Worm (Caenorhabditis elegans) whole organism, L4 larva: Measurements from ENCODE around the gene col-158.

Experiments used
- D1046.2 ChIP-seq: fragments of 200-800 bp; sonication (Bioruptor generic); IDR thresholded peaks from 2 replicates; pipeline ENCODE4 v1.3.6; 2022; ENCODE audit warnings: missing genetic modification characterization, missing compliant biosample characterization
- F44E2.7 ChIP-seq: fragments of 200-800 bp; sonication (Bioruptor generic); IDR thresholded peaks from 2 replicates; pipeline ENCODE4 v2.1.2; 2022; ENCODE audit warnings: missing genetic modification characterization, missing compliant biosample characterization
- R02D3.7 ChIP-seq: fragments of 150-350 bp; sonication (generic microtip); optimal IDR thresholded peaks from 3 replicates; lab custom pipeline; 2014; ENCODE audit warnings: missing biosample characterization, missing genetic modification characterization
- T20F7.1 ChIP-seq: fragments of 200-800 bp; sonication (Bioruptor generic); optimal IDR thresholded peaks from 2 replicates; lab custom pipeline; 2018; ENCODE audit warnings: mild to moderate bottlenecking, missing genetic modification characterization, missing compliant biosample characterization
- Y5F2A.4 ChIP-seq: fragments of 200-800 bp; sonication (Bioruptor generic); optimal IDR thresholded peaks from 2 replicates; lab custom pipeline; 2018; ENCODE audit warnings: mild to moderate bottlenecking, missing genetic modification characterization, missing compliant biosample characterization
- Y75B8A.6 ChIP-seq: fragments of 200-800 bp; sonication (Bioruptor generic); IDR thresholded peaks from 2 replicates; pipeline ENCODE4 v1.3.6; 2022; ENCODE audit warnings: missing genetic modification reagents, missing genetic modification characterization, missing compliant biosample characterization
- aly-2 ChIP-seq: sonication (generic microtip); optimal IDR thresholded peaks from 2 replicates; lab custom pipeline; 2018; ENCODE audit warnings: missing biosample characterization, missing genetic modification characterization
- ama-1 ChIP-seq: fragments of 150-350 bp; optimal IDR thresholded peaks from 2 replicates; lab custom pipeline; 2014; ENCODE audit warnings: inconsistent platforms, mixed read lengths
- arid-1 ChIP-seq: fragments of 200-800 bp; sonication (Bioruptor generic); conservative IDR thresholded peaks from 2 replicates; pipeline ENCODE4 v1.3.6; 2022; ENCODE audit warnings: missing genetic modification reagents, missing genetic modification characterization, missing compliant biosample characterization
- ceh-28 ChIP-seq: fragments of 150-350 bp; optimal IDR thresholded peaks from 2 replicates; lab custom pipeline; 2014; ENCODE audit warnings: missing biosample characterization, missing genetic modification reagents, missing genetic modification characterization
- ceh-32 ChIP-seq: sonication (generic microtip); optimal IDR thresholded peaks from 2 replicates; lab custom pipeline; 2016; ENCODE audit warnings: mild to moderate bottlenecking, missing genetic modification characterization, missing compliant biosample characterization; ENCODE audit not compliant: poor library complexity
- ceh-44 ChIP-seq: fragments of 200-800 bp; sonication (Bioruptor generic); IDR thresholded peaks from 2 replicates; pipeline ENCODE4 v1.3.6; 2022; ENCODE audit warnings: missing genetic modification reagents, missing genetic modification characterization, missing compliant biosample characterization
- ceh-62 ChIP-seq: sonication (generic microtip); optimal IDR thresholded peaks from 2 replicates; lab custom pipeline; 2017; ENCODE audit warnings: missing biosample characterization, missing genetic modification characterization
- ceh-82 ChIP-seq: sonication (generic microtip); optimal IDR thresholded peaks from 2 replicates; lab custom pipeline; 2017; ENCODE audit warnings: missing biosample characterization, missing genetic modification characterization
- ces-1 ChIP-seq: fragments of 150-350 bp; sonication (generic microtip); optimal IDR thresholded peaks from 4 replicates; lab custom pipeline; 2014; ENCODE audit warnings: missing biosample characterization, missing genetic modification reagents, missing genetic modification characterization
- cey-2 ChIP-seq: sonication (generic microtip); optimal IDR thresholded peaks from 3 replicates; lab custom pipeline; 2017; ENCODE audit warnings: missing genetic modification characterization, mild to moderate bottlenecking, missing compliant biosample characterization, antibody characterized with exemption, borderline replicate concordance; ENCODE audit not compliant: insufficient read depth
- ctbp-1 ChIP-seq: fragments of 200-800 bp; sonication (Bioruptor generic); IDR thresholded peaks from 2 replicates; pipeline ENCODE4 v1.3.6; 2022; ENCODE audit warnings: missing genetic modification reagents, missing genetic modification characterization, missing compliant biosample characterization
- daf-16 ChIP-seq, 3 experiments: sonication (generic microtip); optimal IDR thresholded peaks; 2 replicates each; lab custom pipeline; 2016 to 2017; ENCODE audit warnings: missing genetic modification characterization in 3 of 3, missing genetic modification reagents in 3 of 3, mild to moderate bottlenecking in 2 of 3, missing compliant biosample characterization in 2 of 3, missing biosample characterization in 1 of 3, moderate library complexity in 1 of 3
- dmd-8 ChIP-seq: fragments of 200-800 bp; sonication (Bioruptor generic); IDR thresholded peaks from 2 replicates; pipeline ENCODE4 v1.3.6; 2022; ENCODE audit warnings: missing genetic modification characterization, missing compliant biosample characterization
- dmd-9 ChIP-seq: fragments of 200-800 bp; sonication (Bioruptor generic); IDR thresholded peaks from 2 replicates; pipeline ENCODE4 v1.3.6; 2022; ENCODE audit warnings: missing genetic modification reagents, missing genetic modification characterization, missing compliant biosample characterization
- dpl-1 ChIP-seq: fragments of 150-350 bp; optimal IDR thresholded peaks from 2 replicates; lab custom pipeline; 2014; ENCODE audit warnings: missing biosample characterization, missing genetic modification reagents, missing genetic modification characterization
- dve-1 ChIP-seq: sonication (generic microtip); optimal IDR thresholded peaks from 2 replicates; lab custom pipeline; 2017; ENCODE audit warnings: antibody characterized with exemption, mild to moderate bottlenecking, missing genetic modification characterization, missing compliant biosample characterization; ENCODE audit not compliant: insufficient read depth
- egl-43 ChIP-seq: fragments of 200-800 bp; sonication (Bioruptor generic); IDR thresholded peaks from 2 replicates; pipeline ENCODE4 v1.3.6; 2022; ENCODE audit warnings: missing genetic modification reagents, missing genetic modification characterization, missing compliant biosample characterization
- fkh-10 ChIP-seq: fragments of 150-350 bp; optimal IDR thresholded peaks from 2 replicates; lab custom pipeline; 2014; ENCODE audit warnings: missing biosample characterization, missing genetic modification reagents, missing genetic modification characterization
- fos-1 ChIP-seq: fragments of 150-350 bp; optimal IDR thresholded peaks from 2 replicates; lab custom pipeline; 2014; ENCODE audit warnings: missing biosample characterization, missing genetic modification characterization
- gei-8 ChIP-seq: fragments of 200-800 bp; sonication (Bioruptor generic); optimal IDR thresholded peaks from 2 replicates; lab custom pipeline; 2018; ENCODE audit warnings: mild to moderate bottlenecking, missing genetic modification characterization, missing compliant biosample characterization
- hif-1 ChIP-seq, 2 experiments: sonication (generic microtip); optimal IDR thresholded peaks; 2 replicates each; lab custom pipeline; 2016 to 2017; ENCODE audit warnings: missing compliant biosample characterization in 2 of 2, missing genetic modification characterization in 2 of 2, missing genetic modification reagents in 2 of 2, missing genotype in 2 of 2, mild to moderate bottlenecking in 1 of 2
- hlh-11 ChIP-seq: fragments of 200-800 bp; sonication (Bioruptor generic); optimal IDR thresholded peaks from 2 replicates; lab custom pipeline; 2018; ENCODE audit warnings: mild to moderate bottlenecking, missing genetic modification characterization, missing compliant biosample characterization
- hmg-1.1 ChIP-seq: fragments of 200-800 bp; sonication (Bioruptor generic); IDR thresholded peaks from 2 replicates; pipeline ENCODE4 v1.3.6; 2022; ENCODE audit warnings: missing genetic modification reagents, missing genetic modification characterization, missing compliant biosample characterization
- lim-7 ChIP-seq: fragments of 200-800 bp; sonication (Bioruptor generic); IDR thresholded peaks from 2 replicates; pipeline ENCODE4 v1.3.6; 2022; ENCODE audit warnings: missing genetic modification characterization, missing compliant biosample characterization
- lin-1 ChIP-seq: fragments of 200-800 bp; sonication (Bioruptor generic); IDR thresholded peaks from 2 replicates; pipeline ENCODE4 v1.3.6; 2022; ENCODE audit warnings: missing genetic modification reagents, missing genetic modification characterization, missing compliant biosample characterization
- lin-13 ChIP-seq: fragments of 150-350 bp; optimal IDR thresholded peaks from 2 replicates; lab custom pipeline; 2014; ENCODE audit warnings: missing biosample characterization, missing genetic modification reagents, missing genetic modification characterization
- lin-39 ChIP-seq: fragments of 150-350 bp; optimal IDR thresholded peaks from 2 replicates; lab custom pipeline; 2014; ENCODE audit warnings: missing biosample characterization, missing genetic modification reagents, missing genetic modification characterization
- mdt-29 ChIP-seq: fragments of 200-800 bp; sonication (Bioruptor generic); IDR thresholded peaks from 2 replicates; pipeline ENCODE4 v1.3.6; 2022; ENCODE audit warnings: missing genetic modification reagents, missing genetic modification characterization, missing compliant biosample characterization
- mep-1 ChIP-seq: fragments of 150-350 bp; sonication (generic microtip); optimal IDR thresholded peaks from 3 replicates; lab custom pipeline; 2014; ENCODE audit warnings: missing biosample characterization, missing genetic modification characterization
- mxl-3 ChIP-seq: fragments of 200-800 bp; sonication (Bioruptor generic); optimal IDR thresholded peaks from 2 replicates; lab custom pipeline; 2018; ENCODE audit warnings: mild to moderate bottlenecking, missing genetic modification characterization, missing compliant biosample characterization
- nhr-10 ChIP-seq: fragments of 150-350 bp; optimal IDR thresholded peaks from 2 replicates; lab custom pipeline; 2014; ENCODE audit warnings: missing biosample characterization, missing genetic modification characterization
- nhr-102 ChIP-seq: sonication (generic microtip); optimal IDR thresholded peaks from 2 replicates; lab custom pipeline; 2016; ENCODE audit warnings: mild to moderate bottlenecking, missing genetic modification characterization, moderate library complexity, missing compliant biosample characterization
- nhr-11 ChIP-seq: fragments of 150-350 bp; optimal IDR thresholded peaks from 2 replicates; lab custom pipeline; 2014; ENCODE audit warnings: missing biosample characterization, missing genetic modification characterization
- nhr-237 ChIP-seq: sonication (generic microtip); optimal IDR thresholded peaks from 2 replicates; lab custom pipeline; 2017; ENCODE audit warnings: missing biosample characterization, missing genetic modification characterization
- nhr-41 ChIP-seq: fragments of 200-800 bp; sonication (Bioruptor generic); IDR thresholded peaks from 2 replicates; pipeline ENCODE4 v1.3.6; 2022; ENCODE audit warnings: missing genetic modification reagents, missing genetic modification characterization, missing compliant biosample characterization
- set-16 ChIP-seq: fragments of 200-800 bp; sonication (Bioruptor generic); IDR thresholded peaks from 2 replicates; pipeline ENCODE4 v1.3.6; 2022; ENCODE audit warnings: missing genetic modification reagents, missing genetic modification characterization, missing compliant biosample characterization
- snpc-1.2 ChIP-seq: fragments of 200-800 bp; sonication (Bioruptor generic); IDR thresholded peaks from 2 replicates; pipeline ENCODE4 v1.3.6; 2022; ENCODE audit warnings: missing genetic modification reagents, missing genetic modification characterization, missing compliant biosample characterization
- snpc-4 ChIP-seq: fragments of 150-350 bp; optimal IDR thresholded peaks from 2 replicates; lab custom pipeline; 2014; ENCODE audit warnings: missing biosample characterization, missing genetic modification characterization
- spr-1 ChIP-seq: sonication (generic microtip); optimal IDR thresholded peaks from 2 replicates; lab custom pipeline; 2016; ENCODE audit warnings: mild to moderate bottlenecking, missing genetic modification characterization, missing compliant biosample characterization
- tag-97 ChIP-seq: fragments of 200-800 bp; sonication (Bioruptor generic); IDR thresholded peaks from 2 replicates; pipeline ENCODE4 v1.3.6; 2022; ENCODE audit warnings: missing genetic modification characterization, missing compliant biosample characterization
- vab-7 ChIP-seq: fragments of 200-800 bp; sonication (Bioruptor generic); IDR thresholded peaks from 2 replicates; pipeline ENCODE4 v1.3.6; 2022; ENCODE audit warnings: missing genetic modification reagents, missing genetic modification characterization, missing compliant biosample characterization
- zag-1 ChIP-seq: fragments of 150-350 bp; optimal IDR thresholded peaks from 2 replicates; lab custom pipeline; 2014; ENCODE audit warnings: missing biosample characterization, missing genetic modification characterization
- zfp-2 ChIP-seq: sonication (generic microtip); optimal IDR thresholded peaks from 2 replicates; lab custom pipeline; 2016; ENCODE audit warnings: mild to moderate bottlenecking, missing genetic modification characterization, missing compliant biosample characterization
- zfp-3 ChIP-seq: fragments of 200-800 bp; sonication (Bioruptor generic); conservative IDR thresholded peaks from 2 replicates; pipeline ENCODE4 v1.3.6; 2022; ENCODE audit warnings: missing genetic modification reagents, missing genetic modification characterization, missing compliant biosample characterization
- ztf-11 ChIP-seq: fragments of 150-350 bp; optimal IDR thresholded peaks from 2 replicates; lab custom pipeline; 2014; ENCODE audit warnings: missing biosample characterization, missing genetic modification characterization

col-158 gene

DNA sequence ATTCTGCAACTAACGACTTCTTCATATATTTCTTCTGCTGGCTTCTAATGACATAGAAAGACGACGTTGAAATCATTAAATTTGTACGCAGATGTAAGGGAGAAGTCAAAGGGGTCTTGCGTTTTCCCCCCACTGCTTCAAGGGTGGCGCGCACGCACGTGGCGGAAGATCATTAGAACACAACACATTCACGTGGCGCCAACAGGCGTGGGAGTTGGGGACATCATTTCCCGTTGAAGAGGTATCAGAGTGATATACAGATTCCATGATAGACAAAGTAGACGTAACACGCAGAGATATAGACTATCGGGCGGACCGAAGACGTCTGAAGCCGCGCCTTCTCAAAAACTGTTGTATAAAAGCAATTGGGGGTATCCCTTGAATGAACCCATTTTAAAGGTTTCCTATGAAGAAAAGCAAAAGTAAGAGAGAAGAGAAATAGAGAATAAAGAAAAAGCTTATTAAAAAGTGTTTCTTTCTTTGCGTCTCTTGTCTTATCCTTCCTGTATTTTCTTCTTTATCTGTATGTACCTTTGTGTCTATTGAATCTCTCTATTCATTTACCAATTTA is 30.0 kb upstream of the col-158 start (continued):
- TF ChIP-seq egl-43 (GFP tag; lab: Robert Waterston, UW) (no peak), zfp-3 (GFP tag; lab: Robert Waterston, UW) (no peak), lin-13 (no peak), ceh-82 (tag; lab: Kevin White, UChicago) (no peak), dmd-9 (GFP tag; lab: Robert Waterston, UW) (no peak), ceh-62 (tag; lab: Kevin White, UChicago) (no peak), set-16 (GFP tag; lab: Robert Waterston, UW) (no peak), T20F7.1 (no peak), lin-1 (no peak; the same call in 1 of the 2 replicates), tag-97 (GFP tag; lab: Robert Waterston, UW) (no peak), cey-2 (tag; lab: Kevin White, UChicago) (peak; percentile 96), nhr-11 (tag; lab: Kevin White, UChicago) (peak; percentile 27), vab-7 (GFP tag; lab: Robert Waterston, UW) (no peak), fkh-10 (GFP tag; lab: Kevin White, UChicago) (no peak), aly-2 (no peak), fos-1 (no peak), nhr-102 (tag; lab: Kevin White, UChicago) (peak; percentile 84), mdt-29 (GFP tag; lab: Robert Waterston, UW) (no peak), spr-1 (peak; percentile 84), ces-1 (no peak), lim-7 (GFP tag; lab: Robert Waterston, UW) (no peak), ceh-44 (GFP tag; lab: Robert Waterston, UW) (no peak), ceh-32 (tag; lab: Kevin White, UChicago) (no peak), dpl-1 (peak; percentile 13), dmd-8 (GFP tag; lab: Robert Waterston, UW) (no peak), lin-39 (tag; lab: Kevin White, UChicago) (no peak), zfp-2 (no peak), ama-1 (lab: Kevin White, UChicago) (no peak), snpc-1.2 (GFP tag; lab: Robert Waterston, UW) (no peak), mxl-3 (peak; percentile 99), dve-1 (tag; lab: Kevin White, UChicago) (no peak), snpc-4 (tag; lab: Kevin White, UChicago) (no peak), ctbp-1 (GFP tag; lab: Robert Waterston, UW) (peak; percentile 74), arid-1 (no peak), nhr-10 (tag; lab: Kevin White, UChicago) (peak; percentile 28), hlh-11 (tag; lab: Kevin White, UChicago) (peak; percentile 94), Y75B8A.6 (GFP tag; lab: Robert Waterston, UW) (no peak), gei-8 (GFP tag; lab: Kevin White, UChicago) (peak; percentile 11), F44E2.7 (GFP tag; lab: Robert Waterston, UW) (no peak), R02D3.7 (tag; lab: Kevin White, UChicago) (no peak), Y5F2A.4 (GFP tag; lab: Kevin White, UChicago) (no peak), mep-1 (tag; lab: Kevin White, UChicago) (peak; percentile 49), hmg-1.1 (GFP tag; lab: Robert Waterston, UW) (0 out of 2 replicates have a peak, but pooled peaks have one; percentile 34), nhr-41 (GFP tag; lab: Robert Waterston, UW) (peak; percentile 44; the same call in 1 of the 2 replicates), D1046.2 (GFP tag; lab: Robert Waterston, UW) (no peak), ceh-28 (tag; lab: Kevin White, UChicago) (no peak), daf-16 (GFP tag; optimal IDR thresholded peaks at IDR 0.05; lab: Kevin White, UChicago) (no peak), daf-16 (tag; optimal IDR thresholded peaks at IDR 0.05; lab: Kevin White, UChicago) (no peak), zag-1 (tag; lab: Kevin White, UChicago) (no peak), nhr-237 (tag; lab: Kevin White, UChicago) (no peak), hif-1 (tag; optimal IDR thresholded peaks at IDR 0.05; lab: Kevin White, UChicago) (no peak), ztf-11 (tag; lab: Kevin White, UChicago) (no peak)
